Fruit fly (Drosophila melanogaster) whole organism, embryonic: Measurements from ENCODE around the gene Scox.
A peak's percentile ranks its signal among the peaks of the same experiment; 100 is the strongest.

Experiments
- Atf6 ChIP-seq: fragments of 200-800 bp; sonication (Bioruptor generic); IDR thresholded peaks from 2 replicates; pipeline ENCODE4 v1.3.6; 2022; ENCODE audit warnings: missing biosample characterization, missing genetic modification characterization
- BtbVII ChIP-seq: fragments of 200-800 bp; sonication (Bioruptor generic); optimal IDR thresholded peaks from 3 replicates; lab custom pipeline; 2017; ENCODE audit warnings: missing biosample characterization, mild to moderate bottlenecking, missing genetic modification characterization
- CG10565 ChIP-seq: fragments of 200-800 bp; sonication (Bioruptor generic); optimal IDR thresholded peaks from 3 replicates; lab custom pipeline; 2016; ENCODE audit warnings: missing biosample characterization, mild to moderate bottlenecking, missing genetic modification characterization
- CG11085 ChIP-seq: fragments of 200-800 bp; sonication (Bioruptor generic); IDR thresholded peaks from 2 replicates; pipeline ENCODE4 v1.3.6; 2022; ENCODE audit warnings: missing biosample characterization, missing genetic modification characterization
- CG12391 ChIP-seq: fragments of 200-800 bp; sonication (Bioruptor generic); optimal IDR thresholded peaks from 3 replicates; lab custom pipeline; 2018; ENCODE audit warnings: missing biosample characterization, mild to moderate bottlenecking, missing genetic modification characterization, moderate library complexity
- CG12744 ChIP-seq: fragments of 200-800 bp; sonication (Bioruptor generic); optimal IDR thresholded peaks from 2 replicates; lab custom pipeline; 2016; ENCODE audit warnings: missing biosample characterization, missing genetic modification characterization
- CG13123 ChIP-seq: fragments of 200-800 bp; sonication (Bioruptor generic); optimal IDR thresholded peaks from 2 replicates; lab custom pipeline; 2016; ENCODE audit warnings: missing biosample characterization, missing genetic modification characterization
- CG14014 ChIP-seq: fragments of 200-800 bp; sonication (Bioruptor generic); IDR thresholded peaks from 2 replicates; pipeline ENCODE4 v1.3.6; 2022; ENCODE audit warnings: missing biosample characterization, missing genetic modification characterization
- CG15011 ChIP-seq: fragments of 200-800 bp; sonication (Bioruptor generic); optimal IDR thresholded peaks from 3 replicates; lab custom pipeline; 2018; ENCODE audit warnings: missing biosample characterization, mild to moderate bottlenecking, missing genetic modification characterization
- CG1603 ChIP-seq: fragments of 200-800 bp; sonication (Bioruptor generic); optimal IDR thresholded peaks from 2 replicates; lab custom pipeline; 2019; ENCODE audit warnings: missing biosample characterization, mild to moderate bottlenecking, missing genetic modification characterization, moderate library complexity
- CG16779 ChIP-seq: fragments of 200-800 bp; sonication (Bioruptor generic); IDR thresholded peaks from 2 replicates; pipeline ENCODE4 v1.3.6; 2022; ENCODE audit warnings: missing biosample characterization, missing genetic modification characterization
- CG16813 ChIP-seq: fragments of 200-800 bp; sonication (Bioruptor generic); IDR thresholded peaks from 3 replicates; pipeline ENCODE4 v1.3.6; 2022; ENCODE audit warnings: missing biosample characterization, missing genetic modification characterization; ENCODE audit not compliant: partially characterized antibody
- CG17186 ChIP-seq: fragments of 200-800 bp; sonication (Bioruptor generic); optimal IDR thresholded peaks from 3 replicates; lab custom pipeline; 2017; ENCODE audit warnings: missing biosample characterization, missing genetic modification reagents, missing genetic modification characterization
- CG17359 ChIP-seq: fragments of 200-800 bp; sonication (Bioruptor generic); optimal IDR thresholded peaks from 3 replicates; lab custom pipeline; 2018; ENCODE audit warnings: missing biosample characterization, mild to moderate bottlenecking, missing genetic modification characterization, moderate library complexity
- CG18619 ChIP-seq: fragments of 200-800 bp; sonication (Bioruptor generic); optimal IDR thresholded peaks from 3 replicates; lab custom pipeline; 2017; ENCODE audit warnings: missing biosample characterization, mild to moderate bottlenecking, missing genetic modification characterization
- CG2202 ChIP-seq: fragments of 200-800 bp; sonication (Bioruptor generic); optimal IDR thresholded peaks from 2 replicates; lab custom pipeline; 2018; ENCODE audit warnings: missing biosample characterization, mild to moderate bottlenecking, missing genetic modification characterization
- CG31388 ChIP-seq: fragments of 200-800 bp; sonication (Bioruptor generic); optimal IDR thresholded peaks from 2 replicates; lab custom pipeline; 2016; ENCODE audit warnings: missing biosample characterization, missing genetic modification characterization
- CG42726 ChIP-seq: fragments of 200-800 bp; sonication (Bioruptor generic); IDR thresholded peaks from 2 replicates; pipeline ENCODE4 v1.3.6; 2022; ENCODE audit warnings: missing biosample characterization, missing genetic modification characterization; ENCODE audit not compliant: partially characterized antibody
- CG5953 ChIP-seq: fragments of 200-800 bp; sonication (Bioruptor generic); IDR thresholded peaks from 2 replicates; pipeline ENCODE4 v1.3.6; 2022; ENCODE audit warnings: missing biosample characterization, missing genetic modification characterization
- CG7357 ChIP-seq: fragments of 200-800 bp; sonication (Bioruptor generic); IDR thresholded peaks from 3 replicates; pipeline ENCODE4 v1.3.6; 2022; ENCODE audit warnings: missing biosample characterization, missing genetic modification characterization
- CG7372 ChIP-seq: fragments of 200-800 bp; sonication (Bioruptor generic); IDR thresholded peaks from 2 replicates; pipeline ENCODE4 v1.3.6; 2022; ENCODE audit warnings: missing biosample characterization, missing genetic modification characterization
- CG8089 ChIP-seq: fragments of 200-800 bp; sonication (Bioruptor generic); optimal IDR thresholded peaks from 3 replicates; lab custom pipeline; 2016; ENCODE audit warnings: missing biosample characterization, missing genetic modification characterization
- CTCF ChIP-seq: fragments of 200-800 bp; sonication (Bioruptor generic); optimal IDR thresholded peaks from 2 replicates; lab custom pipeline; 2017; ENCODE audit warnings: missing biosample characterization, mild to moderate bottlenecking, missing genetic modification characterization, moderate library complexity
- GATAe ChIP-seq: fragments of 200-800 bp; sonication (Bioruptor generic); conservative IDR thresholded peaks from 2 replicates; pipeline ENCODE4 v1.3.6; 2022; ENCODE audit warnings: missing biosample characterization, missing genetic modification characterization
- Jarid2 ChIP-seq: fragments of 200-800 bp; sonication (Bioruptor generic); optimal IDR thresholded peaks from 3 replicates; lab custom pipeline; 2017; ENCODE audit warnings: mild to moderate bottlenecking, missing biosample characterization, missing genetic modification reagents, missing genetic modification characterization
- Lhr ChIP-seq: fragments of 200-800 bp; sonication (Bioruptor generic); optimal IDR thresholded peaks from 3 replicates; lab custom pipeline; 2017; ENCODE audit warnings: mild to moderate bottlenecking, missing biosample characterization, missing genetic modification reagents, missing genetic modification characterization
- MESR4 ChIP-seq: fragments of 200-800 bp; sonication (Bioruptor generic); optimal IDR thresholded peaks from 2 replicates; lab custom pipeline; 2018; ENCODE audit warnings: missing biosample characterization, mild to moderate bottlenecking, missing genetic modification characterization, moderate library complexity
- Oaz ChIP-seq: fragments of 200-800 bp; sonication (Bioruptor generic); IDR thresholded peaks from 2 replicates; pipeline ENCODE4 v1.3.6; 2022; ENCODE audit warnings: missing biosample characterization, missing genetic modification characterization
- Pdp1 ChIP-seq, 2 experiments: fragments of 200-800 bp; sonication (Bioruptor generic); optimal IDR thresholded peaks; 3 replicates each; lab custom pipeline; 2016; ENCODE audit warnings: missing biosample characterization in 2 of 2, missing genetic modification characterization in 2 of 2, mild to moderate bottlenecking in 1 of 2, moderate library complexity in 1 of 2
- abd-A ChIP-seq: fragments of 200-800 bp; sonication (Bioruptor generic); optimal IDR thresholded peaks from 3 replicates; lab custom pipeline; 2019; ENCODE audit warnings: missing biosample characterization, mild to moderate bottlenecking, missing genetic modification characterization, moderate library complexity
- btn ChIP-seq: fragments of 200-800 bp; sonication (Bioruptor generic); optimal IDR thresholded peaks from 2 replicates; lab custom pipeline; 2016; ENCODE audit warnings: missing biosample characterization, missing genetic modification characterization
- chn ChIP-seq: fragments of 200-800 bp; sonication (Bioruptor generic); optimal IDR thresholded peaks from 2 replicates; lab custom pipeline; 2016; ENCODE audit warnings: missing biosample characterization, missing genetic modification characterization
- dimm ChIP-seq: fragments of 200-800 bp; sonication (Bioruptor generic); IDR thresholded peaks from 2 replicates; pipeline ENCODE4 v1.3.6; 2022; ENCODE audit warnings: missing biosample characterization, missing genetic modification characterization
- dm ChIP-seq: fragments of 200-800 bp; sonication (Bioruptor generic); optimal IDR thresholded peaks from 3 replicates; lab custom pipeline; 2016; ENCODE audit warnings: missing biosample characterization, missing genetic modification characterization
- dmrt99B ChIP-seq: fragments of 200-800 bp; sonication (Bioruptor generic); optimal IDR thresholded peaks from 2 replicates; lab custom pipeline; 2018; ENCODE audit warnings: missing biosample characterization, mild to moderate bottlenecking, missing genetic modification characterization, moderate library complexity
- gt ChIP-seq: fragments of 200-800 bp; sonication (Bioruptor generic); IDR thresholded peaks from 2 replicates; pipeline ENCODE4 v1.3.6; 2022; ENCODE audit warnings: missing biosample characterization, missing genetic modification characterization
- hbn ChIP-seq: fragments of 200-800 bp; sonication (Bioruptor generic); IDR thresholded peaks from 2 replicates; pipeline ENCODE4 v1.3.6; 2022; ENCODE audit warnings: missing biosample characterization, missing genetic modification characterization; ENCODE audit not compliant: partially characterized antibody
- ind ChIP-seq: fragments of 200-800 bp; sonication (Bioruptor generic); optimal IDR thresholded peaks from 3 replicates; lab custom pipeline; 2016; ENCODE audit warnings: missing biosample characterization, missing genetic modification characterization
- oc ChIP-seq: fragments of 200-800 bp; sonication (Bioruptor generic); optimal IDR thresholded peaks from 2 replicates; lab custom pipeline; 2018; ENCODE audit warnings: missing biosample characterization, mild to moderate bottlenecking, missing genetic modification characterization, moderate library complexity
- otp ChIP-seq: fragments of 200-800 bp; sonication (Bioruptor generic); IDR thresholded peaks from 3 replicates; pipeline ENCODE4, ENCODE4 v1.3.6; 2022; ENCODE audit warnings: missing biosample characterization, missing genetic modification characterization
- pho ChIP-seq: fragments of 200-800 bp; sonication (Bioruptor generic); optimal IDR thresholded peaks from 2 replicates; lab custom pipeline; 2016; ENCODE audit warnings: missing biosample characterization, missing genetic modification characterization
- phol ChIP-seq: fragments of 200-800 bp; sonication (Bioruptor generic); optimal IDR thresholded peaks from 3 replicates; lab custom pipeline; 2018; ENCODE audit warnings: missing biosample characterization, mild to moderate bottlenecking, missing genetic modification characterization, moderate library complexity
- pnt ChIP-seq: fragments of 200-800 bp; sonication (Bioruptor generic); optimal IDR thresholded peaks from 3 replicates; lab custom pipeline; 2016; ENCODE audit warnings: missing biosample characterization, missing genetic modification characterization
- psq ChIP-seq: fragments of 200-800 bp; sonication (Bioruptor generic); optimal IDR thresholded peaks from 2 replicates; lab custom pipeline; 2017; ENCODE audit warnings: missing biosample characterization, missing genetic modification characterization
- repo ChIP-seq: fragments of 200-800 bp; sonication (Bioruptor generic); optimal IDR thresholded peaks from 2 replicates; lab custom pipeline; 2016; ENCODE audit warnings: missing biosample characterization, missing genetic modification characterization
- scrt ChIP-seq: fragments of 200-800 bp; sonication (Bioruptor generic); optimal IDR thresholded peaks from 2 replicates; lab custom pipeline; 2018; ENCODE audit warnings: missing biosample characterization, mild to moderate bottlenecking, missing genetic modification characterization, moderate library complexity
- stc ChIP-seq: fragments of 200-800 bp; sonication (Bioruptor generic); IDR thresholded peaks from 2 replicates; pipeline ENCODE4 v1.3.6; 2022; ENCODE audit warnings: missing biosample characterization, missing genetic modification characterization
- toy ChIP-seq: fragments of 200-800 bp; sonication (Bioruptor generic); IDR thresholded peaks from 2 replicates; pipeline ENCODE4 v1.3.6; 2022; ENCODE audit warnings: missing biosample characterization, missing genetic modification characterization
- trem ChIP-seq: fragments of 200-800 bp; optimal IDR thresholded peaks from 3 replicates; lab custom pipeline; 2019; ENCODE audit warnings: missing biosample characterization, mild to moderate bottlenecking, missing genetic modification characterization, moderate library complexity
- twi ChIP-seq: fragments of 200-800 bp; optimal IDR thresholded peaks from 2 replicates; lab custom pipeline; 2019; ENCODE audit warnings: missing biosample characterization, mild to moderate bottlenecking, missing genetic modification characterization, moderate library complexity

Scox gene

DNA sequence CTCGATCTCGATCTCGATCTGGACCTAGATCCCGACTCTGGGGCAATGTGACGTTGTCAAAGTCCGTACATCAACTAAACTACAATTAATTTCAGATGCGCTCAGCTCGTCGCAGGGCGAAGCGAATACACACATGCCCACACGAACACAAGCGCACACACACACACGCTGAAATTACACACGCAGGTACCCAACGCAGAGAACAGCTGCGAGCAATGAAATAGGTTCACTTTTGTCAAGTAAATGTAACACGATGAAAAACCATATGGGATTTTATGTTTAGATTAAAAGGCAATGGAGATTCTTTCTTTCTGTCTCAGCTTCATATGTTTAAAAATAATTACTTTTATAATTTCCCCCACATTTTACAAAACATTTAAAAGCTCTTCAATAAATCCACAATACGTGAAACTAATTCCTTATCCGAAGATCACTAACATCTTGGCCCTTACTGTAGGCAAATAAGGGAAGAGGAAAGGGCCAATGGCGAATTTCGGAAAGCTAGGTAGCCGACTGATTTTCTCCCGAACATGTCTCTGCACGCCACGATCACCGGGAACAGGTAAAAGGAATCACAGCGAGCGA is 31.6 kb upstream of the Scox start (continued):
- peak; percentile 48 for TF ChIP-seq pho (GFP tag; lab: Kevin White, UChicago)
- TF ChIP-seq hbn (GFP tag; lab: Robert Waterston, UW) = no peak
- peak; percentile 52 for TF ChIP-seq Jarid2 (GFP tag; lab: Kevin White, UChicago)
- peak; percentile 86 for TF ChIP-seq dmrt99B (tag; lab: Kevin White, UChicago)
- 0 out of 3 replicates have a peak, but pooled peaks have one; percentile 13 for TF ChIP-seq CG16813 (GFP tag; lab: Robert Waterston, UW)
- TF ChIP-seq CG10565 (GFP tag; lab: Kevin White, UChicago) = no peak
- TF ChIP-seq CG1603 (tag; lab: Kevin White, UChicago) = peak; percentile 42
- 0 out of 2 replicates have a peak, but pooled peaks have one; percentile 53 for TF ChIP-seq toy (GFP tag; lab: Robert Waterston, UW)
- peak; percentile 79 for TF ChIP-seq chn (GFP tag; lab: Kevin White, UChicago)
- TF ChIP-seq phol (tag; lab: Kevin White, UChicago) = peak; percentile 84
- peak; percentile 60 for TF ChIP-seq psq
- TF ChIP-seq CG7372 = peak; percentile 79
- TF ChIP-seq trem (tag; lab: Kevin White, UChicago) = peak; percentile 79
- peak; percentile 14 for TF ChIP-seq repo (GFP tag; lab: Kevin White, UChicago)
- peak; percentile 53; the same call in 1 of the 2 replicates for TF ChIP-seq CG5953 (GFP tag; lab: Robert Waterston, UW)
- TF ChIP-seq otp (GFP tag; lab: Robert Waterston, UW) = peak; percentile 67; the same call in 2 of the 3 replicates
- peak; percentile 77 for TF ChIP-seq Atf6 (GFP tag; lab: Robert Waterston, UW)
- TF ChIP-seq GATAe (GFP tag; lab: Robert Waterston, UW) = peak; percentile 29; the same call in 1 of the 2 replicates
- peak; percentile 40 for TF ChIP-seq Lhr (GFP tag; lab: Kevin White, UChicago)
- peak; percentile 89 for TF ChIP-seq CG12391
- TF ChIP-seq CG31388 = no peak
- peak; percentile 56 to 85 for TF ChIP-seq Pdp1 (GFP tag; optimal IDR thresholded peaks at IDR 0.05; lab: Kevin White, UChicago)
- peak; percentile 79 for TF ChIP-seq CG18619 (GFP tag; lab: Kevin White, UChicago)
- peak; percentile 75 for TF ChIP-seq CG12744 (GFP tag; lab: Kevin White, UChicago)
- peak; percentile 74 for TF ChIP-seq ind
- TF ChIP-seq abd-A (tag; lab: Kevin White, UChicago) = peak; percentile 9
- no peak for TF ChIP-seq btn (GFP tag; lab: Kevin White, UChicago)
- peak; percentile 84 for TF ChIP-seq BtbVII
- peak; percentile 76 for TF ChIP-seq CG17359 (tag; lab: Kevin White, UChicago)
- peak; percentile 58 for TF ChIP-seq Oaz
- TF ChIP-seq twi (tag; lab: Kevin White, UChicago) = peak; percentile 89
- TF ChIP-seq CTCF (GFP tag; lab: Kevin White, UChicago) = peak; percentile 20
- TF ChIP-seq pnt (GFP tag; lab: Kevin White, UChicago) = peak; percentile 73
- peak; percentile 67 for TF ChIP-seq dimm (GFP tag; lab: Robert Waterston, UW)
- TF ChIP-seq CG2202 (tag; lab: Kevin White, UChicago) = peak; percentile 85
- no peak for TF ChIP-seq dm (GFP tag; lab: Kevin White, UChicago)
- TF ChIP-seq gt (GFP tag; lab: Robert Waterston, UW) = no peak
- no peak for TF ChIP-seq CG17186
- TF ChIP-seq MESR4 (GFP tag; lab: Kevin White, UChicago) = peak; percentile 11
- 0 out of 2 replicates have a peak, but pooled peaks have one; percentile 20 for TF ChIP-seq CG11085 (GFP tag; lab: Robert Waterston, UW)
- TF ChIP-seq scrt (GFP tag; lab: Kevin White, UChicago) = peak; percentile 78
- no peak for TF ChIP-seq CG42726
- peak; percentile 78 for TF ChIP-seq CG14014
- TF ChIP-seq CG15011 (GFP tag; lab: Kevin White, UChicago) = peak; percentile 81
- peak; percentile 66 for TF ChIP-seq CG8089
- TF ChIP-seq CG13123 (GFP tag; lab: Kevin White, UChicago) = peak; percentile 41
- peak; percentile 42 for TF ChIP-seq oc (tag; lab: Kevin White, UChicago)
- peak; percentile 73 for TF ChIP-seq stc
- peak; percentile 72 for TF ChIP-seq CG7357 (GFP tag; lab: Robert Waterston, UW)
- TF ChIP-seq CG16779 (GFP tag; lab: Robert Waterston, UW) = no peak
